Fruit fly (Drosophila melanogaster) whole organism, embryonic: ENCODE data around the gene dpp.

Experiments used
- Abd-B ChIP-seq: fragments of 200-800 bp; sonication (Bioruptor generic); optimal IDR thresholded peaks from 2 replicates; lab custom pipeline; 2018; ENCODE audit warnings: missing biosample characterization, mild to moderate bottlenecking, missing genetic modification characterization, moderate library complexity
- Atf6 ChIP-seq: fragments of 200-800 bp; sonication (Bioruptor generic); IDR thresholded peaks from 2 replicates; pipeline ENCODE4 v1.3.6; 2022; ENCODE audit warnings: missing biosample characterization, missing genetic modification characterization
- CG11093 ChIP-seq: fragments of 200-800 bp; sonication (Bioruptor generic); IDR thresholded peaks from 3 replicates; pipeline ENCODE4 v1.3.6; 2022; ENCODE audit warnings: missing biosample characterization, missing genetic modification characterization
- CG11560 ChIP-seq: fragments of 200-800 bp; sonication (Bioruptor generic); IDR thresholded peaks from 3 replicates; pipeline ENCODE4 v1.3.6; 2022; ENCODE audit warnings: missing biosample characterization, missing genetic modification characterization
- CG11696 ChIP-seq: fragments of 200-800 bp; sonication (Bioruptor generic); IDR thresholded peaks from 2 replicates; pipeline ENCODE4 v1.3.6; 2022; ENCODE audit warnings: missing biosample characterization, missing genetic modification characterization
- CG12769 ChIP-seq: fragments of 200-800 bp; sonication (Bioruptor generic); optimal IDR thresholded peaks from 2 replicates; lab custom pipeline; 2019; ENCODE audit warnings: missing biosample characterization, mild to moderate bottlenecking, missing genetic modification characterization, moderate library complexity
- CG14050 ChIP-seq: fragments of 200-800 bp; sonication (Bioruptor generic); IDR thresholded peaks from 3 replicates; pipeline ENCODE4 v1.3.6; 2022; ENCODE audit warnings: missing biosample characterization, missing genetic modification characterization
- CG15011 ChIP-seq: fragments of 200-800 bp; sonication (Bioruptor generic); optimal IDR thresholded peaks from 3 replicates; lab custom pipeline; 2018; ENCODE audit warnings: missing biosample characterization, mild to moderate bottlenecking, missing genetic modification characterization
- CG16813 ChIP-seq: fragments of 200-800 bp; sonication (Bioruptor generic); IDR thresholded peaks from 3 replicates; pipeline ENCODE4 v1.3.6; 2022; ENCODE audit warnings: missing biosample characterization, missing genetic modification characterization; ENCODE audit not compliant: partially characterized antibody
- CG16863 ChIP-seq: fragments of 200-800 bp; sonication (Bioruptor generic); optimal IDR thresholded peaks from 3 replicates; lab custom pipeline; 2016; ENCODE audit warnings: missing biosample characterization, missing genetic modification characterization
- CG17829 ChIP-seq: fragments of 200-800 bp; optimal IDR thresholded peaks from 2 replicates; lab custom pipeline; 2019; ENCODE audit warnings: missing biosample characterization, mild to moderate bottlenecking, missing genetic modification characterization, moderate library complexity
- CG1832 ChIP-seq: fragments of 200-800 bp; sonication (Bioruptor generic); optimal IDR thresholded peaks from 2 replicates; lab custom pipeline; 2017; ENCODE audit warnings: missing biosample characterization, mild to moderate bottlenecking, missing genetic modification characterization, inconsistent platforms
- CG18619 ChIP-seq: fragments of 200-800 bp; sonication (Bioruptor generic); optimal IDR thresholded peaks from 3 replicates; lab custom pipeline; 2017; ENCODE audit warnings: missing biosample characterization, mild to moderate bottlenecking, missing genetic modification characterization
- CG2129 ChIP-seq: fragments of 200-800 bp; sonication (Bioruptor generic); IDR thresholded peaks from 2 replicates; pipeline ENCODE4 v1.3.6; 2022; ENCODE audit warnings: missing biosample characterization, missing genetic modification characterization; ENCODE audit not compliant: partially characterized antibody
- CG32532 ChIP-seq: fragments of 200-800 bp; sonication (Bioruptor generic); IDR thresholded peaks from 2 replicates; pipeline ENCODE4 v1.3.6; 2022; ENCODE audit warnings: missing biosample characterization, missing genetic modification characterization
- CG32767 ChIP-seq: fragments of 200-800 bp; sonication (Bioruptor generic); IDR thresholded peaks from 2 replicates; pipeline ENCODE4 v1.3.6; 2022; ENCODE audit warnings: missing biosample characterization, missing genetic modification characterization
- CG32772 ChIP-seq: fragments of 200-800 bp; sonication (Bioruptor generic); IDR thresholded peaks from 2 replicates; pipeline ENCODE4 v1.3.6; 2022; ENCODE audit warnings: missing biosample characterization, missing genetic modification characterization
- CG3281 ChIP-seq: fragments of 200-800 bp; sonication (Bioruptor generic); optimal IDR thresholded peaks from 3 replicates; lab custom pipeline; 2017; ENCODE audit warnings: missing biosample characterization, mild to moderate bottlenecking, missing genetic modification characterization
- CG3407 ChIP-seq: fragments of 200-800 bp; sonication (Bioruptor generic); optimal IDR thresholded peaks from 2 replicates; lab custom pipeline; 2018; ENCODE audit warnings: missing biosample characterization, mild to moderate bottlenecking, missing genetic modification characterization
- CG6654 ChIP-seq: fragments of 200-800 bp; sonication (Bioruptor generic); optimal IDR thresholded peaks from 2 replicates; lab custom pipeline; 2017; ENCODE audit warnings: missing biosample characterization, mild to moderate bottlenecking, missing genetic modification characterization
- CG8359 ChIP-seq: fragments of 200-800 bp; sonication (Bioruptor generic); optimal IDR thresholded peaks from 2 replicates; lab custom pipeline; 2017; ENCODE audit warnings: missing biosample characterization, mild to moderate bottlenecking, missing genetic modification characterization, borderline replicate concordance
- CoRest ChIP-seq: fragments of 200-800 bp; sonication (Bioruptor generic); optimal IDR thresholded peaks from 3 replicates; lab custom pipeline; 2018; ENCODE audit warnings: missing biosample characterization, mild to moderate bottlenecking, missing genetic modification characterization, moderate library complexity
- Fer2 ChIP-seq: fragments of 200-800 bp; sonication (Bioruptor generic); optimal IDR thresholded peaks from 2 replicates; lab custom pipeline; 2018; ENCODE audit warnings: missing biosample characterization, mild to moderate bottlenecking, missing genetic modification characterization, moderate library complexity
- HHEX ChIP-seq: fragments of 200-800 bp; sonication (Bioruptor generic); optimal IDR thresholded peaks from 3 replicates; lab custom pipeline; 2017; ENCODE audit warnings: missing biosample characterization, mild to moderate bottlenecking, missing genetic modification characterization, missing genetic modification reagents
- HmgD ChIP-seq: fragments of 200-800 bp; sonication (Bioruptor generic); optimal IDR thresholded peaks from 3 replicates; lab custom pipeline; 2016; ENCODE audit warnings: missing biosample characterization, missing genetic modification characterization
- Hr78 ChIP-seq, 2 experiments: fragments of 200-800 bp in 1 of 2; fragments of >200 bp in 1 of 2; sonication (Bioruptor generic) in 1 of 2; optimal IDR thresholded peaks; 2 replicates each; lab custom pipeline; 2017 to 2019; ENCODE audit warnings: missing biosample characterization in 2 of 2, missing genetic modification characterization in 2 of 2, mild to moderate bottlenecking in 1 of 2, moderate library complexity in 1 of 2
- Myb ChIP-seq: fragments of 200-800 bp; sonication (Bioruptor generic); optimal IDR thresholded peaks from 2 replicates; lab custom pipeline; 2016; ENCODE audit warnings: missing biosample characterization, missing genetic modification characterization
- Scr ChIP-seq: fragments of 200-800 bp; sonication (Bioruptor generic); IDR thresholded peaks from 2 replicates; pipeline ENCODE4 v1.3.6; 2022; ENCODE audit warnings: missing biosample characterization, missing genetic modification characterization; ENCODE audit not compliant: partially characterized antibody
- Xbp1 ChIP-seq: fragments of 200-800 bp; sonication (Bioruptor generic); optimal IDR thresholded peaks from 3 replicates; lab custom pipeline; 2016; ENCODE audit warnings: missing biosample characterization, mild to moderate bottlenecking, missing genetic modification characterization
- Xrp1 ChIP-seq: fragments of 200-800 bp; sonication (Bioruptor generic); IDR thresholded peaks from 2 replicates; pipeline ENCODE4 v1.3.6; 2022; ENCODE audit warnings: missing biosample characterization, missing genetic modification characterization
- ap ChIP-seq: fragments of 200-800 bp; sonication (Bioruptor generic); IDR thresholded peaks from 2 replicates; pipeline ENCODE4 v1.3.6; 2022; ENCODE audit warnings: missing biosample characterization, missing genetic modification characterization
- bab2 ChIP-seq: fragments of 200-800 bp; sonication (Bioruptor generic); optimal IDR thresholded peaks from 2 replicates; lab custom pipeline; 2016; ENCODE audit warnings: missing biosample characterization, missing genetic modification characterization
- btn ChIP-seq: fragments of 200-800 bp; sonication (Bioruptor generic); optimal IDR thresholded peaks from 2 replicates; lab custom pipeline; 2016; ENCODE audit warnings: missing biosample characterization, missing genetic modification characterization
- cad ChIP-seq: fragments of >200 bp; optimal IDR thresholded peaks from 2 replicates; lab custom pipeline; 2017; ENCODE audit warnings: missing biosample characterization, missing genetic modification characterization
- cato ChIP-seq: fragments of 200-800 bp; sonication (Bioruptor generic); optimal IDR thresholded peaks from 2 replicates; lab custom pipeline; 2016; ENCODE audit warnings: missing biosample characterization, missing genetic modification characterization, borderline replicate concordance
- chm ChIP-seq: fragments of 200-800 bp; sonication (Bioruptor generic); IDR thresholded peaks from 2 replicates; pipeline ENCODE4 v1.3.6; 2022; ENCODE audit warnings: missing biosample characterization, missing genetic modification characterization
- corto ChIP-seq: fragments of 200-800 bp; sonication (Bioruptor generic); optimal IDR thresholded peaks from 2 replicates; lab custom pipeline; 2016; ENCODE audit warnings: missing biosample characterization, mild to moderate bottlenecking, missing genetic modification characterization, moderate library complexity
- crol ChIP-seq: fragments of 200-800 bp; sonication (Bioruptor generic); IDR thresholded peaks from 2 replicates; pipeline ENCODE4 v1.3.6; 2022; ENCODE audit warnings: missing biosample characterization, missing genetic modification characterization
- cwo ChIP-seq: fragments of 200-800 bp; sonication (Bioruptor generic); optimal IDR thresholded peaks from 3 replicates; lab custom pipeline; 2017; ENCODE audit warnings: missing biosample characterization, missing genetic modification characterization, mild to moderate bottlenecking, moderate library complexity, missing genetic modification reagents
- fd102C ChIP-seq: fragments of 200-800 bp; sonication (Bioruptor generic); optimal IDR thresholded peaks from 2 replicates; lab custom pipeline; 2018; ENCODE audit warnings: missing biosample characterization, mild to moderate bottlenecking, missing genetic modification characterization, moderate library complexity
- gcm2 ChIP-seq: fragments of 200-800 bp; sonication (Bioruptor generic); optimal IDR thresholded peaks from 2 replicates; lab custom pipeline; 2016; ENCODE audit warnings: missing biosample characterization, missing genetic modification characterization
- jumu ChIP-seq: fragments of 200-800 bp; sonication (Bioruptor generic); optimal IDR thresholded peaks from 3 replicates; lab custom pipeline; 2016; ENCODE audit warnings: missing biosample characterization, missing genetic modification characterization
- ken ChIP-seq: fragments of 200-800 bp; sonication (Bioruptor generic); IDR thresholded peaks from 3 replicates; pipeline ENCODE4 v1.3.6; 2022; ENCODE audit warnings: missing biosample characterization, missing genetic modification characterization
- mam ChIP-seq: fragments of 200-800 bp; sonication (Bioruptor generic); optimal IDR thresholded peaks from 3 replicates; lab custom pipeline; 2016; ENCODE audit warnings: missing biosample characterization, missing genetic modification characterization
- pho ChIP-seq: fragments of 200-800 bp; sonication (Bioruptor generic); optimal IDR thresholded peaks from 2 replicates; lab custom pipeline; 2016; ENCODE audit warnings: missing biosample characterization, missing genetic modification characterization
- ro ChIP-seq: fragments of 200-800 bp; sonication (Bioruptor generic); IDR thresholded peaks from 2 replicates; pipeline ENCODE4 v1.3.6; 2022; ENCODE audit warnings: missing biosample characterization, missing genetic modification characterization
- row ChIP-seq: fragments of 200-800 bp; sonication (Bioruptor generic); IDR thresholded peaks from 3 replicates; pipeline ENCODE4 v1.3.6; 2022; ENCODE audit warnings: missing biosample characterization, missing genetic modification characterization
- shn ChIP-seq: fragments of 200-800 bp; sonication (Bioruptor generic); optimal IDR thresholded peaks from 3 replicates; lab custom pipeline; 2016; ENCODE audit warnings: missing biosample characterization, missing genetic modification characterization
- slou ChIP-seq: fragments of 200-800 bp; sonication (Bioruptor generic); optimal IDR thresholded peaks from 3 replicates; lab custom pipeline; 2016; ENCODE audit warnings: missing biosample characterization, missing genetic modification characterization
- tll ChIP-seq, 2 experiments: fragments of 200-800 bp in 1 of 2; fragments of >200 bp in 1 of 2; sonication (Bioruptor generic) in 1 of 2; optimal IDR thresholded peaks; 2 replicates each; lab custom pipeline; 2017 to 2019; ENCODE audit warnings: missing biosample characterization in 2 of 2, missing genetic modification characterization in 2 of 2, mild to moderate bottlenecking in 1 of 2, moderate library complexity in 1 of 2
- zen2 ChIP-seq: fragments of 200-800 bp; sonication (Bioruptor generic); IDR thresholded peaks from 3 replicates; pipeline ENCODE4 v1.3.6; 2022; ENCODE audit warnings: missing biosample characterization, missing genetic modification characterization; ENCODE audit not compliant: partially characterized antibody

Gene dpp

DNA sequence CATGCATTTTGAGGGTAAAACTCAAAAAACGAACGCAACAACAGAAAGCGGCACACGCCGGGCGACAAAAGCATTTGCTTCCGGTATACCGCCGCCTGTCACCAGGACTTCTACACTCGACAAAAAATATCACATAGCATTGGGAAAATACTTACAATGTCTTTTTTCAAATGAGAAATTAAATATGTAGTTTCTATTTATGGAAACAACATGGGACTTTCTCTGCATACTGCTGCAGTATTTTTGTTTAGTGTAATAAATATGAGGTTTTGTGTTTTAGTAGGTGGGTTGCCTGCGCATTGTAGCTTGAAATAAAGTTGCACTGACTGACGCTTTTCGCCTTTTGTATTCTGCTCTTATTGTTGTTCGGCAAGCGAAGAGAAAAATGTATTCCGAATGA is 31.1 kb upstream of the dpp start (continued):
- TF ChIP-seq HmgD (GFP tag; lab: Kevin White, UChicago) = no peak
- no peak for TF ChIP-seq CG15011 (GFP tag; lab: Kevin White, UChicago)
- no peak for TF ChIP-seq Scr (GFP tag; lab: Robert Waterston, UW)
- no peak for TF ChIP-seq chm (GFP tag; lab: Robert Waterston, UW)
- TF ChIP-seq CG16813 (GFP tag; lab: Robert Waterston, UW) = no peak
- peak; percentile 32; the same call in 1 of the 3 replicates for TF ChIP-seq row (GFP tag; lab: Robert Waterston, UW)
- TF ChIP-seq CG1832 (GFP tag; lab: Kevin White, UChicago) = no peak
- peak; percentile 24; the same call in 1 of the 2 replicates for TF ChIP-seq Xrp1 (GFP tag; lab: Robert Waterston, UW)
- no peak for TF ChIP-seq cad
- no peak for TF ChIP-seq jumu (GFP tag; lab: Kevin White, UChicago)
- no peak for TF ChIP-seq CG32772 (GFP tag; lab: Robert Waterston, UW)
- no peak for TF ChIP-seq gcm2 (GFP tag; lab: Kevin White, UChicago)
- TF ChIP-seq CG2129 = no peak
- no peak for TF ChIP-seq mam (GFP tag; lab: Kevin White, UChicago)
- 0 out of 3 replicates have a peak, but pooled peaks have one; percentile 16 for TF ChIP-seq CG14050 (GFP tag; lab: Robert Waterston, UW)
- no peak for TF ChIP-seq btn (GFP tag; lab: Kevin White, UChicago)
- TF ChIP-seq HHEX (GFP tag; lab: Kevin White, UChicago) = no peak
- no peak for TF ChIP-seq CG11696 (GFP tag; lab: Robert Waterston, UW)
- TF ChIP-seq shn (GFP tag; lab: Kevin White, UChicago) = no peak
- TF ChIP-seq ap (GFP tag; lab: Robert Waterston, UW) = no peak
- TF ChIP-seq cato (GFP tag; lab: Kevin White, UChicago) = no peak
- no peak for TF ChIP-seq cwo (GFP tag; lab: Kevin White, UChicago)
- TF ChIP-seq CoRest = no peak
- TF ChIP-seq CG16863 (GFP tag; lab: Kevin White, UChicago) = no peak
- TF ChIP-seq Atf6 = no peak
- no peak for TF ChIP-seq CG8359
- TF ChIP-seq Abd-B (GFP tag; lab: Kevin White, UChicago) = no peak
- no peak for TF ChIP-seq CG6654 (GFP tag; lab: Kevin White, UChicago)
- no peak for TF ChIP-seq Hr78 (GFP tag; optimal IDR thresholded peaks at IDR 0.05; lab: Kevin White, UChicago)
- no peak for TF ChIP-seq tll (GFP tag; optimal IDR thresholded peaks at IDR 0.05; lab: Kevin White, UChicago)
- TF ChIP-seq zen2 (GFP tag; lab: Robert Waterston, UW) = no peak
- TF ChIP-seq CG3407 (GFP tag; lab: Kevin White, UChicago) = no peak
- no peak for TF ChIP-seq bab2
- no peak for TF ChIP-seq CG32532
- TF ChIP-seq CG11560 = no peak
- peak; percentile 55; the same call in 1 of the 3 replicates for TF ChIP-seq ken (GFP tag; lab: Robert Waterston, UW)
- no peak for TF ChIP-seq CG11093
- no peak for TF ChIP-seq Myb (GFP tag; lab: Kevin White, UChicago)
- no peak for TF ChIP-seq CG17829
- TF ChIP-seq Xbp1 (GFP tag; lab: Kevin White, UChicago) = peak; percentile 9
- TF ChIP-seq corto (GFP tag; lab: Kevin White, UChicago) = no peak
- no peak for TF ChIP-seq CG3281 (GFP tag; lab: Kevin White, UChicago)
- no peak for TF ChIP-seq Fer2 (tag; lab: Kevin White, UChicago)
- no peak for TF ChIP-seq CG32767
- no peak for TF ChIP-seq ro (GFP tag; lab: Robert Waterston, UW)
- no peak for TF ChIP-seq crol (GFP tag; lab: Robert Waterston, UW)
- TF ChIP-seq CG12769 (tag; lab: Kevin White, UChicago) = no peak
- no peak for TF ChIP-seq fd102C
- TF ChIP-seq CG18619 (GFP tag; lab: Kevin White, UChicago) = no peak
- TF ChIP-seq pho (GFP tag; lab: Kevin White, UChicago) = no peak
- TF ChIP-seq slou (GFP tag; lab: Kevin White, UChicago) = no peak
